Comparison of ENCODE assay signal across 3 fruit fly cellular contexts in the genomic region with DNA sequence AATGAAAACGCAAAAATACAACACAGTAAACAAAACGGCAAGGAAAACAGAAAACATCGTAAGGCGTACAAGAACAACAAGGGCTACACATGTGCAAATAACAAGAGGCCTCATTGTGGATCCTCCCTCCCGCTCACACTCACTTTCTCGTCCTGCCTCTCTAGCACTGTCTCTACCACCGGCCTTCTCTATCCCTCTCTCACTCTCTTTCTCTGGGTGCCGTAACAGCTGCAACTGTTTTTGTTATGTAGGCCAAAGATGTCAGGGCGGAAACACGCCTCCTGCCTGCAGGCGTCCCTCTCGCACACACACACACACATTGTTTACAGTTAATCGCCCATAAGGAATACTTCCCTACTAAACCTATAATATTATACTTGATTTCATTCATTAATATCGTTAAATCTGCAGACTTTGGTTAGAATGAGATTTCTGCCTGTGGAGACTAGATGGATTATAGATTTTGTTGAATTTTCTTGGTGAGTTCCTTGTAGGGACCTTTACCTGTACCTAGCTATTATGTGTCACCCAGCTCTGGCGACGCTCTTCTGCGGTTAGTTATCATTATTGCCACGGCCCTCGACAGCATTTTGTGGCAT.
TF ChIP-seq lines count a peak whose summit lies in the region.

No protein-coding gene starts in this region.

- TF ChIP-seq CTCF in whole organism, embryonic (GFP tag; optimal IDR thresholded peaks at IDR 0.05; lab: Kevin White, UChicago) = no peak

TF ChIP-seq in whole organism, embryonic, 481 proteins besides CTCF, POLR2A, EP300 and RAD21 (continues in another document):
- TF ChIP-seq PHDP (tag; optimal IDR thresholded peaks at IDR 0.05; lab: Kevin White, UChicago) (no peak), gt (GFP tag; IDR thresholded peaks at IDR 0.05; lab: Robert Waterston, UW) (no peak), gce (GFP tag; IDR thresholded peaks at IDR 0.05; lab: Robert Waterston, UW) (no peak), CHES-1-like (GFP tag; optimal IDR thresholded peaks at IDR 0.05; lab: Kevin White, UChicago) (no peak), CG18262 (tag; optimal IDR thresholded peaks at IDR 0.05; lab: Kevin White, UChicago) (no peak), dimm (GFP tag; IDR thresholded peaks at IDR 0.05; lab: Robert Waterston, UW) (no peak), CG4820 (GFP tag; optimal IDR thresholded peaks at IDR 0.05; lab: Kevin White, UChicago) (no peak), CG7271 (tag; optimal IDR thresholded peaks at IDR 0.05; lab: Kevin White, UChicago) (peak; percentile 8), Hr39 (optimal IDR thresholded peaks at IDR 0.05; lab: Kevin White, UChicago) (no peak), ara (GFP tag; IDR thresholded peaks at IDR 0.05; lab: Robert Waterston, UW) (no peak), CG10431 (GFP tag; optimal IDR thresholded peaks at IDR 0.05; lab: Kevin White, UChicago) (no peak), CG17385 (GFP tag; optimal IDR thresholded peaks at IDR 0.05; lab: Kevin White, UChicago) (no peak), CG10959 (GFP tag; IDR thresholded peaks at IDR 0.05; lab: Robert Waterston, UW) (no peak), Deaf1 (tag; optimal IDR thresholded peaks at IDR 0.05; lab: Kevin White, UChicago) (no peak), stc (GFP tag; IDR thresholded peaks at IDR 0.05; lab: Robert Waterston, UW) (no peak), CrebB (tag; optimal IDR thresholded peaks at IDR 0.05; lab: Kevin White, UChicago) (no peak), CG14014 (GFP tag; IDR thresholded peaks at IDR 0.05; lab: Robert Waterston, UW) (no peak), Chrac-16 (GFP tag; optimal IDR thresholded peaks at IDR 0.05; lab: Kevin White, UChicago) (no peak), CG7556 (GFP tag; optimal IDR thresholded peaks at IDR 0.05; lab: Kevin White, UChicago) (no peak), CG4424 (GFP tag; optimal IDR thresholded peaks at IDR 0.05; lab: Kevin White, UChicago) (no peak), NfI (GFP tag; optimal IDR thresholded peaks at IDR 0.05; lab: Kevin White, UChicago) (no peak), CG8765 (GFP tag; IDR thresholded peaks at IDR 0.05; lab: Robert Waterston, UW) (no peak), tll (GFP tag; optimal IDR thresholded peaks at IDR 0.05; lab: Kevin White, UChicago) (peak in 1 of 2 experiments; percentile 56), Usf (GFP tag; optimal IDR thresholded peaks at IDR 0.05; lab: Kevin White, UChicago) (no peak), zfh1 (GFP tag; IDR thresholded peaks at IDR 0.05; lab: Robert Waterston, UW) (peak; percentile 18; the same call in 1 of the 3 replicates), CG13424 (tag; optimal IDR thresholded peaks at IDR 0.05; lab: Kevin White, UChicago) (no peak), grau (tag; optimal IDR thresholded peaks at IDR 0.05; lab: Kevin White, UChicago) (peak; percentile 79), Fer2 (tag; optimal IDR thresholded peaks at IDR 0.05; lab: Kevin White, UChicago) (no peak), bsh (GFP tag; optimal IDR thresholded peaks at IDR 0.05; lab: Kevin White, UChicago) (no peak), CG1832 (GFP tag; optimal IDR thresholded peaks at IDR 0.05; lab: Kevin White, UChicago) (peak; percentile 75)

TF ChIP-seq in whole organism, prepupa, 60 proteins besides CTCF, POLR2A, EP300 and RAD21:
- TF ChIP-seq CG11902 (GFP tag; optimal IDR thresholded peaks at IDR 0.05; lab: Kevin White, UChicago) (no peak), acj6 (GFP tag; optimal IDR thresholded peaks at IDR 0.05; lab: Kevin White, UChicago) (no peak), CG1621 (tag; optimal IDR thresholded peaks at IDR 0.05; lab: Kevin White, UChicago) (no peak), Eip93F (GFP tag; optimal IDR thresholded peaks at IDR 0.05; lab: Kevin White, UChicago) (no peak), Sox15 (GFP tag; optimal IDR thresholded peaks at IDR 0.05; lab: Kevin White, UChicago) (no peak), ss (GFP tag; optimal IDR thresholded peaks at IDR 0.05; lab: Kevin White, UChicago) (no peak), CG16779 (tag; optimal IDR thresholded peaks at IDR 0.05; lab: Kevin White, UChicago) (no peak), Sox14 (GFP tag; optimal IDR thresholded peaks at IDR 0.05; lab: Kevin White, UChicago) (no peak), vri (GFP tag; optimal IDR thresholded peaks at IDR 0.05; lab: Kevin White, UChicago) (no peak), Ets96B (tag; optimal IDR thresholded peaks at IDR 0.05; lab: Kevin White, UChicago) (peak; percentile 24), CG11294 (GFP tag; IDR thresholded peaks at IDR 0.05; lab: Robert Waterston, UW) (0 out of 2 replicates have a peak, but pooled peaks have one; percentile 7), svp (GFP tag; lab: Kevin White, UChicago) (no peak), Eip78C (GFP tag; lab: Kevin White, UChicago) (peak; percentile 76), OdsH (GFP tag; optimal IDR thresholded peaks at IDR 0.05; lab: Kevin White, UChicago) (peak; percentile 9), dsx (GFP tag; optimal IDR thresholded peaks at IDR 0.05; lab: Kevin White, UChicago; ENCODE audit: poor library complexity, severe bottlenecking) (no peak), topi (GFP tag; optimal IDR thresholded peaks at IDR 0.05; lab: Kevin White, UChicago) (no peak), eg (GFP tag; IDR thresholded peaks at IDR 0.05; lab: Robert Waterston, UW) (no peak), CG32006 (GFP tag; optimal IDR thresholded peaks at IDR 0.05; lab: Kevin White, UChicago) (peak; percentile 9), CG10669 (GFP tag; optimal IDR thresholded peaks at IDR 0.05; lab: Kevin White, UChicago) (no peak), CG3032 (tag; optimal IDR thresholded peaks at IDR 0.05; lab: Kevin White, UChicago) (no peak), CG6854 (GFP tag; optimal IDR thresholded peaks at IDR 0.05; lab: Kevin White, UChicago) (no peak), Gug (GFP tag; IDR thresholded peaks at IDR 0.05; lab: Robert Waterston, UW) (no peak), Hr4 (GFP tag; optimal IDR thresholded peaks at IDR 0.05; lab: Kevin White, UChicago) (peak; percentile 22), CG4318 (GFP tag; optimal IDR thresholded peaks at IDR 0.05; lab: Kevin White, UChicago) (no peak), fkh (GFP tag; optimal IDR thresholded peaks at IDR 0.05; lab: Kevin White, UChicago) (peak; percentile 23), esn (GFP tag; optimal IDR thresholded peaks at IDR 0.05; lab: Kevin White, UChicago) (no peak), CG9139 (GFP tag; optimal IDR thresholded peaks at IDR 0.05; lab: Kevin White, UChicago) (no peak), Smox (GFP tag; optimal IDR thresholded peaks at IDR 0.05; lab: Kevin White, UChicago) (no peak), Ets21C (GFP tag; optimal IDR thresholded peaks at IDR 0.05; lab: Kevin White, UChicago) (no peak), Hr38 (GFP tag; optimal IDR thresholded peaks at IDR 0.05; lab: Kevin White, UChicago) (no peak), CG10631 (GFP tag; optimal IDR thresholded peaks at IDR 0.05; lab: Kevin White, UChicago) (peak; percentile 3)
TF ChIP-seq in whole organism, prepupa: peak in this region for 8.

TF ChIP-seq in whole organism, pupa, 21 proteins besides CTCF, POLR2A, EP300 and RAD21:
- TF ChIP-seq CG4496 (GFP tag; IDR thresholded peaks at IDR 0.05; lab: Robert Waterston, UW) (peak; percentile 41; the same call in 1 of the 3 replicates), CG8301 (tag; optimal IDR thresholded peaks at IDR 0.05; lab: Kevin White, UChicago) (no peak), gl (tag; optimal IDR thresholded peaks at IDR 0.05; lab: Kevin White, UChicago) (no peak), CG14655 (GFP tag; optimal IDR thresholded peaks at IDR 0.05; lab: Kevin White, UChicago) (no peak), rn (GFP tag; IDR thresholded peaks at IDR 0.05; lab: Robert Waterston, UW) (no peak), Pif1B (GFP tag; optimal IDR thresholded peaks at IDR 0.05; lab: Kevin White, UChicago) (no peak), CG13204 (GFP tag; optimal IDR thresholded peaks at IDR 0.05; lab: Kevin White, UChicago) (no peak), Pif1A (GFP tag; optimal IDR thresholded peaks at IDR 0.05; lab: Kevin White, UChicago) (no peak), CG15710 (tag; optimal IDR thresholded peaks at IDR 0.05; lab: Kevin White, UChicago) (peak; percentile 10), fd96Ca (GFP tag; IDR thresholded peaks at IDR 0.05; lab: Robert Waterston, UW) (no peak), CG8159 (tag; optimal IDR thresholded peaks at IDR 0.05; lab: Kevin White, UChicago) (peak; percentile 13), CG34367 (tag; optimal IDR thresholded peaks at IDR 0.05; lab: Kevin White, UChicago) (no peak), CG17806 (tag; optimal IDR thresholded peaks at IDR 0.05; lab: Kevin White, UChicago) (no peak), EcR (GFP tag; optimal IDR thresholded peaks at IDR 0.05; lab: Kevin White, UChicago) (no peak), CG32121 (GFP tag; IDR thresholded peaks at IDR 0.05; lab: Robert Waterston, UW) (no peak), CG9948 (tag; optimal IDR thresholded peaks at IDR 0.05; lab: Kevin White, UChicago) (no peak), Ets98B (GFP tag; IDR thresholded peaks at IDR 0.05; lab: Robert Waterston, UW) (no peak), Snoo (tag; optimal IDR thresholded peaks at IDR 0.05; lab: Kevin White, UChicago) (no peak), D1 (tag; optimal IDR thresholded peaks at IDR 0.05; lab: Kevin White, UChicago) (no peak), CG12605 (GFP tag; IDR thresholded peaks at IDR 0.05; lab: Robert Waterston, UW) (no peak), CG10348 (GFP tag; IDR thresholded peaks at IDR 0.05; lab: Robert Waterston, UW) (no peak)
